Worm (Caenorhabditis elegans) whole organism, midembryonic: Measurements from ENCODE around the gene mdt-21.

Source experiments
- T22C8.4 ChIP-seq: fragments of 200-800 bp; sonication (Bioruptor generic); IDR thresholded peaks from 2 replicates; pipeline ENCODE4 v1.3.6; 2022; ENCODE audit warnings: missing genetic modification characterization, missing compliant biosample characterization
- cog-1 ChIP-seq: sonication (generic microtip); optimal IDR thresholded peaks from 2 replicates; lab custom pipeline; 2016; ENCODE audit warnings: missing genetic modification characterization, missing compliant biosample characterization
- flt-1 ChIP-seq: fragments of 200-800 bp; sonication (Bioruptor generic); IDR thresholded peaks from 2 replicates; pipeline ENCODE4 v1.3.6; 2022; ENCODE audit warnings: missing genetic modification characterization, missing compliant biosample characterization
- klf-2 ChIP-seq: fragments of 200-800 bp; sonication (Bioruptor generic); conservative IDR thresholded peaks from 2 replicates; pipeline ENCODE4 v1.3.6; 2022; ENCODE audit warnings: missing genetic modification reagents, missing genetic modification characterization, missing compliant biosample characterization
- med-1 ChIP-seq: sonication (generic microtip); optimal IDR thresholded peaks from 2 replicates; lab custom pipeline; 2017; ENCODE audit warnings: missing genetic modification characterization, mild to moderate bottlenecking, missing compliant biosample characterization, antibody characterized with exemption, missing genetic modification reagents; ENCODE audit not compliant: insufficient read depth
- ref-1 ChIP-seq: fragments of 200-800 bp; sonication (Bioruptor generic); conservative IDR thresholded peaks from 2 replicates; pipeline ENCODE4 v1.3.6; 2022; ENCODE audit warnings: missing genetic modification reagents, missing genetic modification characterization, missing compliant biosample characterization
- tab-1 ChIP-seq: fragments of 200-800 bp; sonication (Bioruptor generic); IDR thresholded peaks from 2 replicates; pipeline ENCODE4 v1.3.6; 2022; ENCODE audit warnings: missing genetic modification characterization, missing compliant biosample characterization
- ztf-23 ChIP-seq: fragments of 200-800 bp; sonication (Bioruptor generic); IDR thresholded peaks from 2 replicates; pipeline ENCODE4 v1.3.6; 2022; ENCODE audit warnings: missing genetic modification reagents, missing genetic modification characterization, missing compliant biosample characterization
- ztf-29 ChIP-seq: fragments of 200-800 bp; sonication (Bioruptor generic); IDR thresholded peaks from 2 replicates; pipeline ENCODE4 v1.3.6; 2022; ENCODE audit warnings: missing genetic modification reagents, missing genetic modification characterization, missing compliant biosample characterization

Gene mdt-21

DNA sequence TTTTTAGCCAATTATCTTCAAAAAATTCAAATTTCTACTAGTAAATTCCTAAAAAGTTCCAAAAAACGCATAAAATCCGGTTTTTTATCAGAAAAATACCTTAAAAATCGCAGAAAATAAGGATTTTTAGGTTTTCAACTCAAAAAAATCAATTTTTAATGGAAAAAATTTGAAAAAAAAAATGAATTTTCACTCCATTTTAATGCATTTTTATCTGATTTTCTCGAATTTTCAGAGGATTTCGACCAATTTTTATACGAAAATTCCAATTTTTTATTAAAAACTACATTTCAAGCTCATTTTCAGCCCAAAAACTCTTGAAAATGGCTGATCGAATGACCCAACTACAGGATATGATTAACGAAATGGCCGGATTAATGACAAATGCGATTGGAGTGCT lies at the start of gene mdt-21:
Gene mdt-21 (plus strand): TSS at position 301 of the 400 bp plus-strand sequence.
- TF ChIP-seq ref-1: no peak

DNA sequence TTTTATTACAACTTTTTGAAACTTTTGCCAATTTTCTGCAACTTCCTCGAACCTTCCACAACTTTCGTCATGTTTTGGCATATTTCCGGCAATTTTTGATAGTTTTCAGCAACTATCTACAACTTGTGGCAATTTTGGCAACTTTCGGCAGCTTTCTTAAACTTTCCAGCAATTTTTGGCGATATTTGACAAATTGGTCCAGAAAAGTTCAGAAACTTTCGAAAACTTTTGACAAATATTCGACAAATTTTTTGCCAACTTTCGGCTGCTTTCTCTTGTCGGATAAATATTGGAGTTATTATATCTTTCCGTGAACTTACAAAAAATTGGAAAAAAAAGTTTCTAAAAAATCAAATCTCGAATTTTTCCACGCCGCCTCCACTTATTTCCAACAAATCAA lies 47.1 kb upstream of the mdt-21 start, which contains the start of gene Y41C4A.18:
Gene Y41C4A.18 (plus strand): TSS at position 301 of the 400 bp plus-strand sequence.
- no peak for TF ChIP-seq ztf-23 (GFP tag; lab: Robert Waterston, UW)
- no peak for TF ChIP-seq klf-2
- no peak for TF ChIP-seq tab-1 (GFP tag; lab: Robert Waterston, UW)
- no peak for TF ChIP-seq T22C8.4 (GFP tag; lab: Robert Waterston, UW)
- TF ChIP-seq med-1 (GFP tag; lab: Kevin White, UChicago): no peak
- no peak for TF ChIP-seq flt-1 (GFP tag; lab: Robert Waterston, UW)
- no peak for TF ChIP-seq ztf-29
- no peak for TF ChIP-seq ref-1
- TF ChIP-seq cog-1: no peak

DNA sequence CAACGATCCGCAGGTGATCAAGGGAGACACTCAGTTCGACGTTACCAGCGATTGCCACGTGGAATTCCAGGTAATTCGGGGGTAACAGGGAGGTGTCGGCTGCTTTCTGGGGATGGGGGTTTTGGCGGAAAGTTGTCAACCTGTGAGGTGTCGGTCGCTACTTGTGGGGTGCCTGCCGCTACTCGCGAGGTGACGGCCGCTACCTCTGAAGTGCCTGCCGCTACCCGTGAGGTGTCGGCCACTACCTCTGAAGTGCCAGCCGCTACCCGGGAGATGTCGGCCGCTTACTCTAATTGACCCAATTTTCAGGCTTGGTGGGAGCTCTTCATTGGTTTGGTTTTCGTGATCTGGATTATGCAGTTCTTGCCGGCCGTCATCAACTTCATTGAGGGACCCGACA lies 46.6 kb upstream of the mdt-21 start:
- TF ChIP-seq tab-1 (GFP tag; lab: Robert Waterston, UW): no peak
- TF ChIP-seq ztf-23 (GFP tag; lab: Robert Waterston, UW): no peak
- TF ChIP-seq flt-1 (GFP tag; lab: Robert Waterston, UW): no peak
- TF ChIP-seq T22C8.4 (GFP tag; lab: Robert Waterston, UW): no peak
- no peak for TF ChIP-seq cog-1
- no peak for TF ChIP-seq med-1 (GFP tag; lab: Kevin White, UChicago)
- no peak for TF ChIP-seq ref-1

DNA sequence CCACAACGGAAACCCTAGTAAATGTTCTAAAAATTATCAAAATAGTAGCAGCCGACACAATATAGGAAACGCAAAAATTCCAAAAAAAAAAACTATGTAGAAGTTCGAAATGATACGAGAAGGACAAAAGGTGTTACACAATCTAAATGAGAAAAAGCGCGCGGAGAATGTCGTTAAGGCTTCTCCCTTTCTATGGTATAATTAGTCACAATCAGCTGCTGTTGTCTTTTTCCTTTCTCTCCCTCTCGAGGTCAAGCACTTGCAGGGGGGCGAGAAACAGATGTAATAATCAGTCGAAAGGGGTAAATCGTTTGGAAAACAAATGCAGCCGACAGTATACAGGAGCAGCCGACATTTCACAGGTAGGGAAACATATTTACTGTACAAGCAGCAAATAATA lies 45.9 kb upstream of the mdt-21 start:
- TF ChIP-seq klf-2 (no peak), ztf-29 (no peak), cog-1 (no peak)

DNA sequence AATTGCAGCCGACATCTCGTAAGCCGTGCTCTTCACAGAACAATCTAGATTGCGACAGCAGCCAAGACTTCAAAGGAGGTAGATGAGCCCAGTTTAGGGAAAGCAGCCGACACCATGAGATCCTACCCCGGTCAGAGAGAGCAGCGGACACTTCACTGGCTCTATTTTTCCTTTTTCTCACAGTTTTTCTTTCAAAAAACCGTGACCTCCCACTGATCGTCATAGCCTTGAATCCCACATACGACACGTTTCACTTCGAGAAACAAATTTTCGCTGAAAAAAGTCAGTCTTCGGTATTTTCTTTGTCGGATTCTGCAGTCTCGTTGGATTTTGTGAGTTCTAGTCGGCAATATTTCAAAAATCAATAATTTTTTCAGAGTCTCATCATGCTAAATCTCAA lies 45.4 kb upstream of the mdt-21 start, which contains the start of gene Y41C4A.21:
Gene Y41C4A.21 (plus strand): TSS at position 301 of the 400 bp plus-strand sequence.
- TF ChIP-seq ref-1 (no peak), med-1 (GFP tag; lab: Kevin White, UChicago) (no peak), T22C8.4 (GFP tag; lab: Robert Waterston, UW) (no peak), ztf-29 (no peak), flt-1 (GFP tag; lab: Robert Waterston, UW) (no peak), klf-2 (no peak), ztf-23 (GFP tag; lab: Robert Waterston, UW) (no peak), tab-1 (GFP tag; lab: Robert Waterston, UW) (no peak), cog-1 (no peak)

DNA sequence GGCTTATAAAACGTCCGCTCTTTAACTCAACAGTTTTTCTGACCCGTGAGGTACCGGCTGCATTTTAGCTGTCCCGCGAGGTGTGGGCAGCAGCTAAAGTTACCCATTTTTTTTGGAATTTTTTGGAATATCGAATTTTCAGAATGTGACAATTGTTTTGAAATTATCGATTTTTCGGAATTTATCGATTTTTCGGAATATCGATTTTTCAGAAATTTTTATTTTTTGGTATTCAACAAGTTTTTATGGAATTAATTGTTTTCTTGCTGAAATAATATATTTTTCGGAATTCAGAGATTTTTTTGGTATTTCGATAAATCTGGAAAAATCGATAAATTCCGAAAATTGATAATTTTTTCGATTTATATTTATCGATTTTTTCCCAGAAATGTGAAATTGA lies 44.5 kb upstream of the mdt-21 start:
- TF ChIP-seq ztf-29 (no peak), T22C8.4 (GFP tag; lab: Robert Waterston, UW) (peak; percentile 80), tab-1 (GFP tag; lab: Robert Waterston, UW) (no peak), cog-1 (no peak), flt-1 (GFP tag; lab: Robert Waterston, UW) (no peak), med-1 (GFP tag; lab: Kevin White, UChicago) (no peak), ztf-23 (GFP tag; lab: Robert Waterston, UW) (no peak)

DNA sequence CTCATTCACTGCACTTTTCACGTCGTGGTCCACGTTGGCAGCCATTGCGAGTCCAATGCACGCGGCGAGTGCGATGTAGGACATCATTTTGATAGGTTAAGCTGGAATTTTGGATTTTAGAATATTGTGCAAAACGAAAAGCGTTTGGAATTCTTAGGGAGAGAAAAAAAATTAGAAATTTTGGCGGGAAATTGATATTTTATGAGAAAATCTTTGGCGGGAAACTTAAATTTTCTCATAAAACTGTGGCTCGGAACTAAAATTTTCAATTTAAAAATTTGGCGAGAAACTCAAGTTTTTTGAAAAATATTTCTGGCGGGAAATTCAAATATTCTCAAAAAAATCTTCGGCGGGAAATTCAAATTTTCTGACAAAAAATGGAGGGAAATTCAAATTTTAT lies 39.9 kb upstream of the mdt-21 start, which contains the start of gene sup-1:
Gene sup-1 (minus strand): TSS at position 101 of the 400 bp plus-strand sequence.
- no peak for TF ChIP-seq ref-1
- TF ChIP-seq tab-1 (GFP tag; lab: Robert Waterston, UW): no peak
- no peak for TF ChIP-seq cog-1
- TF ChIP-seq klf-2: no peak
- no peak for TF ChIP-seq ztf-29
- TF ChIP-seq ztf-23 (GFP tag; lab: Robert Waterston, UW): no peak
- no peak for TF ChIP-seq flt-1 (GFP tag; lab: Robert Waterston, UW)
- TF ChIP-seq T22C8.4 (GFP tag; lab: Robert Waterston, UW): no peak
- TF ChIP-seq med-1 (GFP tag; lab: Kevin White, UChicago): no peak

DNA sequence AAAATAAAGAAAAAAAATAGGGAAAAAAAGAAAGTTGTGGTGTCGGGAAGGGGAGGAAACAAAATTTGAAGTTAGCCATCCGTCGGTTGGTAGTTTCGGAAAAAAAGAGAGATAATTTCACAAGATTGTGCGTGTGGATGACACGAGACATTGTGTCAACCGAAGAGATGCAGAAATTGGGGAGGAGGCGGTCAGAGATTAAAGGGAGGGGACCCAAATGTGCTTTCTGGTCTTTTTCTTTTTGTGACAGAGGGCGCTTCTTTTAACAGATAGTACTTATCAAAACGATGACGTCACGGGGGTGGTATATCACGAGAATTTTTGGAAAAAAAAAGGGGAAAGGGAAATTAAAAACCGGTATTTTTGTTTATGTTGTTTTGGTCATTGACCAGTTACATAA lies 38.9 kb upstream of the mdt-21 start:
- TF ChIP-seq ref-1 (no peak), T22C8.4 (GFP tag; lab: Robert Waterston, UW) (no peak), flt-1 (GFP tag; lab: Robert Waterston, UW) (no peak), ztf-23 (GFP tag; lab: Robert Waterston, UW) (no peak), klf-2 (no peak), tab-1 (GFP tag; lab: Robert Waterston, UW) (no peak), cog-1 (no peak), med-1 (GFP tag; lab: Kevin White, UChicago) (no peak), ztf-29 (no peak)

DNA sequence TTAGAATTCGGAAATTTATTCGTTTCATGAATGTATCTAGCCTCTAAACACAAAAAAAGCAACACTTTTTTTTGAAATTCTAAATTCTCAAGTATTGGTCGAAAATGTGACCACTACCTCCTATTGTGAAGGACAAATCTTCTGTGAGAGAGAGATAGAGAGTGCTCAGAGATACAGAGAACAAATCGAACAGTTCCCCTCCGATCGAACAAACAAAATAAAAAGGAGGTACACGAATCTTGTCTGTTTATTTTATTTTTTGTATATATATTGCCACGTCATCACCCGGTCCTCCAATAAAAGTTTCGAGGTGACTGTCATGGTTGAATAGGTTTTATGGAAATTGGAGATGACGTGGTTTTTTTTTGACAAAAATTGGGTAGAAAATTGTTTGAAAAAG lies 36.6 kb upstream of the mdt-21 start:
- TF ChIP-seq ztf-23 (GFP tag; lab: Robert Waterston, UW) (no peak), med-1 (GFP tag; lab: Kevin White, UChicago) (no peak), ref-1 (no peak), klf-2 (no peak), ztf-29 (no peak), flt-1 (GFP tag; lab: Robert Waterston, UW) (no peak), cog-1 (no peak), T22C8.4 (GFP tag; lab: Robert Waterston, UW) (no peak), tab-1 (GFP tag; lab: Robert Waterston, UW) (no peak)

DNA sequence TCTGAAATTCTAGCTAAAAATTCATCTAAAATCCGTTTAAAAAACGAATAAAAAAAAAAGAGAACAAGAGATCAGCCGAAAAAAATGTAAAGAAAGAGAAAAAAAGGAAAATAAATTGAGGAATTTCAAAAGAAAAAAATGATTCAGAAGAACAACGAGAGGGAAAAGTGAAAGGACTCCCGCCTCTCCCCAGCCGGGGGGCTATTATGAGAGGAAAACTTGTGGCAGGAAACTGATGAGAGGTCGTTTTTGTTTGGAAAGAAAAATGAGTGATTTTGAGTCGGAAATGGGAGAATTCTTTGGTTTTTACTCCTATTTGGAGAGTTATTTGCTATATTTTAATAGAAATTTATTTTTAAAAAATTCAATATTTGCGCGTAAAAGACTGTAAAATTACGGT lies 35.2 kb upstream of the mdt-21 start:
- no peak for TF ChIP-seq ztf-29
- no peak for TF ChIP-seq flt-1 (GFP tag; lab: Robert Waterston, UW)
- TF ChIP-seq ref-1: no peak
- no peak for TF ChIP-seq T22C8.4 (GFP tag; lab: Robert Waterston, UW)
- no peak for TF ChIP-seq klf-2
- no peak for TF ChIP-seq ztf-23 (GFP tag; lab: Robert Waterston, UW)
- no peak for TF ChIP-seq med-1 (GFP tag; lab: Kevin White, UChicago)
- TF ChIP-seq tab-1 (GFP tag; lab: Robert Waterston, UW): no peak
- TF ChIP-seq cog-1: no peak

DNA sequence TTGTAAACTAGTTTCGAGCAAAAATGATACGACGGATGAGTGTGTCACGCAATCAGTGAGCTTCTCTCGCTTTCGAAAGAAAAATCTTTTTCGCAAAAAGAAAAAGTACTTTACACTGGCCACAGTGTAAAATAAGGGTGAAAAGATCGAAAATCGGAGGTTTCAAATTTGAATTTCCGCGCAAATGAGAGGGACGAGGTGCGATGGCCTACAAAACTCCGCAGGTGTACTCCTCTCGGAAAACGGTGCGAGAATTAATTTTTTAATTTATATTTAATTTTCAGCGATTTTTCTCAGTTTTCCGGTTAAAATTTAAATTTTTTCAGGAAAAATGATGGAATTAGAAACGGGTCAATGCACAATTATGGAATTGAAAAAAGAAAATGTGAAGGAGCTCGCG lies 30.7 kb upstream of the mdt-21 start, which contains the start of gene mrt-2:
Gene mrt-2 (plus strand): TSS at position 49 of the 400 bp plus-strand sequence.
- TF ChIP-seq med-1 (GFP tag; lab: Kevin White, UChicago) (no peak), klf-2 (0 out of 2 replicates have a peak, but pooled peaks have one; percentile 33), ref-1 (no peak), T22C8.4 (GFP tag; lab: Robert Waterston, UW) (peak; percentile 10; the same call in 1 of the 2 replicates), flt-1 (GFP tag; lab: Robert Waterston, UW) (peak; percentile 78), cog-1 (peak; percentile 28), ztf-23 (GFP tag; lab: Robert Waterston, UW) (0 out of 2 replicates have a peak, but pooled peaks have one; percentile 56), ztf-29 (no peak), tab-1 (GFP tag; lab: Robert Waterston, UW) (no peak)
